Fruit fly (Drosophila melanogaster): ENCODE measurements around the gene Taf13.

Taf13 gene

DNA sequence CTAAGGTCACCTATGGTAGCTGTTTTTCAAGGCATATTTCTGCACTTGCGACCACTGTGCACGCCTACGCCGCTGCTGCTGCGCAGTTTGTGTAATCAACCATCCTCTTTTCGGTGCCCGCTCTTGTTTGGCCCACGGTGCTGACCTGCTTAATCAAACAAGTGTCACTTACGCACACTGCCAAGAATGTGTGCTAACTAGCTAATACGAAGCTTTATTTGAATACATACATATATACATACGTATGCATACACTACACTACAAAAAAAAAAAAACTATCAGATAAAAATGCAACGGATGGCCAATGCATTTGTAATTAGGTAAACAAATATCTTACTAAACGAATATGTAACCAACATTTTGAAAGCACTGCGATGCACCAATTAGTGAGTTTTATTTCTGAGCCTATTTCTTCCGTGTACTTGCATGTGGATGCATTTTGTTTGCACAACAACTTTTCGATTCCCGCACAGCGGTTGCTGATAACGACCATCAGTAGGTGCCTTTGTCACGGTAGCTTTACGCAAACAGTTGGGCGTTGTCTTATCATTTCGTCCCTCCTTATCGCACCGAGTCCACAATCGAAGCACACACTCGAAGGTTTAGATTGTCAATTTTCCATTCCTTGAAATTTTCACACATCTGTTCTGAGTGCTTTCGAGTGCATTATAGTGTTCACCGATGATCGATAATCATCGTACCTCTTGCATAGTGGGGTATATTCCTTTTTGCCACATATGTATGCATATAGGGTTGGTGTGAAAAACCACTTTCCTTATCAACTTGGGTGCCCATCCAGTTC is 7.2 kb downstream of the Taf13 start (continued):
- TF ChIP-seq Lim3 (GFP tag; IDR thresholded peaks at IDR 0.05), result 0 out of 2 replicates have a peak, but pooled peaks have one; percentile 7
- TF ChIP-seq Stat92E (GFP tag; optimal IDR thresholded peaks at IDR 0.05), result peak in 1 of 3 experiments; percentile 68
- peak; percentile 80 for TF ChIP-seq fd96Cb (tag; optimal IDR thresholded peaks at IDR 0.05)
- peak; percentile 93 for TF ChIP-seq CG11695 (GFP tag; IDR thresholded peaks at IDR 0.05)
- TF ChIP-seq ssp (GFP tag; IDR thresholded peaks at IDR 0.05), result peak; percentile 68
- TF ChIP-seq da (GFP tag; optimal IDR thresholded peaks at IDR 0.05), result peak; percentile 22
- TF ChIP-seq Dref (GFP tag; IDR thresholded peaks at IDR 0.05), result no peak
- TF ChIP-seq pfk (GFP tag; optimal IDR thresholded peaks at IDR 0.05), result peak; percentile 2
- peak; percentile 79 for TF ChIP-seq wor (GFP tag; IDR thresholded peaks at IDR 0.05)
- peak; percentile 59 for TF ChIP-seq CG1603 (tag; optimal IDR thresholded peaks at IDR 0.05)
- peak; percentile 82 for TF ChIP-seq CG14050 (GFP tag; IDR thresholded peaks at IDR 0.05)
- peak; percentile 86 for TF ChIP-seq CG7556 (GFP tag; optimal IDR thresholded peaks at IDR 0.05)
- peak; percentile 84 for TF ChIP-seq CG13424 (tag; optimal IDR thresholded peaks at IDR 0.05)
- TF ChIP-seq Dfd (GFP tag; optimal IDR thresholded peaks at IDR 0.05), result no peak
- TF ChIP-seq chn (GFP tag; optimal IDR thresholded peaks at IDR 0.05), result peak; percentile 71
- TF ChIP-seq zfh2 (GFP tag; optimal IDR thresholded peaks at IDR 0.05), result no peak
- peak; percentile 78 for TF ChIP-seq NfI (GFP tag; optimal IDR thresholded peaks at IDR 0.05)
- peak; percentile 25 for TF ChIP-seq Ravus (GFP tag; IDR thresholded peaks at IDR 0.05)
- TF ChIP-seq Hmr (GFP tag; optimal IDR thresholded peaks at IDR 0.05), result peak; percentile 81
- TF ChIP-seq CG11560 (tag; IDR thresholded peaks at IDR 0.05), result 0 out of 3 replicates have a peak, but pooled peaks have one; percentile 45
- TF ChIP-seq bowl (GFP tag; IDR thresholded peaks at IDR 0.05), result peak; percentile 62
- TF ChIP-seq HLHmδ (GFP tag; optimal IDR thresholded peaks at IDR 0.05), result peak; percentile 79
- TF ChIP-seq CG18599 (GFP tag; optimal IDR thresholded peaks at IDR 0.05), result peak; percentile 87
- TF ChIP-seq mam (GFP tag; optimal IDR thresholded peaks at IDR 0.05), result peak; percentile 63
- TF ChIP-seq Oli (tag; optimal IDR thresholded peaks at IDR 0.05), result peak; percentile 81
- peak; percentile 90 for TF ChIP-seq Adf1 (GFP tag; IDR thresholded peaks at IDR 0.05)
- TF ChIP-seq zen (tag; optimal IDR thresholded peaks at IDR 0.05), result peak; percentile 71
- TF ChIP-seq pzg (GFP tag; optimal IDR thresholded peaks at IDR 0.05), result no peak
- TF ChIP-seq Hr78 (GFP tag; optimal IDR thresholded peaks at IDR 0.05), result peak in 1 of 2 experiments; percentile 97
- TF ChIP-seq Bteb2 (GFP tag; optimal IDR thresholded peaks at IDR 0.05), result peak; percentile 81
- TF ChIP-seq Camta (GFP tag; optimal IDR thresholded peaks at IDR 0.05), result peak; percentile 78
- TF ChIP-seq onecut (GFP tag; IDR thresholded peaks at IDR 0.05), result peak; percentile 76
- peak; percentile 1 for TF ChIP-seq Fer2 (tag; optimal IDR thresholded peaks at IDR 0.05)
- TF ChIP-seq CG16815 (GFP tag; optimal IDR thresholded peaks at IDR 0.05), result peak; percentile 53
- peak; percentile 77 for TF ChIP-seq Dek (tag; optimal IDR thresholded peaks at IDR 0.05)
- TF ChIP-seq pho (GFP tag; optimal IDR thresholded peaks at IDR 0.05), result peak; percentile 81
- peak; percentile 67 for TF ChIP-seq btn (GFP tag; optimal IDR thresholded peaks at IDR 0.05)
- TF ChIP-seq CG11247 (GFP tag; IDR thresholded peaks at IDR 0.05), result peak; percentile 63; the same call in 1 of the 2 replicates
- peak; percentile 71 for TF ChIP-seq CG10267 (tag; optimal IDR thresholded peaks at IDR 0.05)
- peak; percentile 84 for TF ChIP-seq az2 (GFP tag; optimal IDR thresholded peaks at IDR 0.05)
- peak; percentile 29; the same call in 1 of the 2 replicates for TF ChIP-seq CG13287 (GFP tag; IDR thresholded peaks at IDR 0.05; ENCODE audit: partially characterized antibody)
- peak; percentile 43 for TF ChIP-seq fd102C (GFP tag; optimal IDR thresholded peaks at IDR 0.05)
- TF ChIP-seq PHDP (tag; optimal IDR thresholded peaks at IDR 0.05), result peak; percentile 87
- peak; percentile 61 for TF ChIP-seq CG8281 (tag; optimal IDR thresholded peaks at IDR 0.05)
- TF ChIP-seq dpn (GFP tag; optimal IDR thresholded peaks at IDR 0.05), result peak; percentile 68 to 79
- TF ChIP-seq Ada2b (GFP tag; IDR thresholded peaks at IDR 0.05), result peak; percentile 78
- no peak for TF ChIP-seq hbn (GFP tag; IDR thresholded peaks at IDR 0.05; ENCODE audit: partially characterized antibody)
- TF ChIP-seq jumu (GFP tag; optimal IDR thresholded peaks at IDR 0.05), result peak; percentile 76
